Worm (Caenorhabditis elegans) whole organism, L4 larva: ENCODE data around the gene T28D9.1.

Experiments
- ZK546.5 ChIP-seq, 2 experiments: sonication (generic microtip); optimal IDR thresholded peaks; 2 replicates each; lab custom pipeline; 2017; ENCODE audit warnings: missing biosample characterization in 2 of 2, missing genetic modification characterization in 2 of 2
- ceh-82 ChIP-seq: sonication (generic microtip); optimal IDR thresholded peaks from 2 replicates; lab custom pipeline; 2017; ENCODE audit warnings: missing biosample characterization, missing genetic modification characterization
- nhr-77 ChIP-seq: fragments of 150-350 bp; optimal IDR thresholded peaks from 2 replicates; lab custom pipeline; 2014; ENCODE audit warnings: missing biosample characterization, missing genetic modification characterization
- pha-4 ChIP-seq, 2 experiments: fragments of 150-350 bp in 1 of 2; fragments of 200-800 bp in 1 of 2; sonication (Bioruptor generic) in 1 of 2; IDR thresholded peaks in 1 of 2; optimal IDR thresholded peaks in 1 of 2; 2 replicates each; pipeline versions ENCODE4 v1.3.6 to Lab custom; 2014 to 2022; ENCODE audit warnings: missing genetic modification characterization in 2 of 2, missing genetic modification reagents in 2 of 2, missing biosample characterization in 1 of 2, missing compliant biosample characterization in 1 of 2

DNA sequence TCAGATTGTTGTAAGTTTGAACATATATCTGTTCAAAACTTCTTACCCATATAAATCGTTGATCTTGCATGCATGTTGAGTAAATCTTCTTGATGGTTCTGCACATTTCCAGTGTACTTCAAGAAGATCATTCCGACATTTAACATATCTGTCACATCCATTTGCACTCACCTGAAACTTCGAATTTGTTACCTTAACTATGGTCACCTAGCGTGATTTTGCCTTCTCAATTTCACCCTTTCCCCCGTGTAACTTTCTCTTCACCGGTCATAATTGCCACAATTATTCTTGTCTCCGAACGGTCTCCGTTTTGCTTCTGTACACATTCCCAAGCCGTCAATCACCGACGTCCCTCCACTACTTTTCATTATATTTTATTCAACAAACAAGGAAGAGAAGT, 21.2 kb downstream of the T28D9.1 start:
- no peak for TF ChIP-seq nhr-77 (tag; lab: Kevin White, UChicago)
- TF ChIP-seq pha-4 (GFP tag; IDR thresholded peaks at IDR 0.05; lab: Robert Waterston, UW), result no peak
- no peak for TF ChIP-seq pha-4 (tag; optimal IDR thresholded peaks at IDR 0.05; lab: Kevin White, UChicago)
- TF ChIP-seq ceh-82 (tag; lab: Kevin White, UChicago), result no peak
- TF ChIP-seq ZK546.5 (tag; optimal IDR thresholded peaks at IDR 0.05; lab: Kevin White, UChicago), result no peak
